Worm (Caenorhabditis elegans): ENCODE measurements around the gene grl-1.

The grl-1 gene

ce11 chrV:5488766-5489165 is 44.9 kb downstream of the grl-1 start, which contains the start of gene grl-18:
Gene grl-18, minus strand, starts transcription at chrV:5488866.
- TF ChIP-seq dox-1 (GFP tag; IDR thresholded peaks at IDR 0.05) (no peak), ztf-28 (GFP tag; IDR thresholded peaks at IDR 0.05) (no peak), attf-3 (GFP tag; conservative IDR thresholded peaks at IDR 0.05) (no peak), dpl-1 (GFP tag; optimal IDR thresholded peaks at IDR 0.05) (no peak), B0035.1 (tag; optimal IDR thresholded peaks at IDR 0.05) (no peak), repo-1 (tag; optimal IDR thresholded peaks at IDR 0.05) (no peak), mcd-1 (GFP tag; IDR thresholded peaks at IDR 0.05) (no peak), F37B4.10 (GFP tag; IDR thresholded peaks at IDR 0.05) (no peak), let-607 (tag; optimal IDR thresholded peaks at IDR 0.05) (no peak), nhr-179 (tag; optimal IDR thresholded peaks at IDR 0.05) (no peak), rcor-1 (GFP tag; IDR thresholded peaks at IDR 0.05) (no peak), ets-4 (GFP tag; optimal IDR thresholded peaks at IDR 0.05) (no peak), nhr-90 (tag; optimal IDR thresholded peaks at IDR 0.05) (no peak), unc-130 (GFP tag; optimal IDR thresholded peaks at IDR 0.05) (no peak)

ce11 chrV:5487180-5487579 is 46.5 kb downstream of the grl-1 start:
- TF ChIP-seq F37B4.10 (GFP tag; IDR thresholded peaks at IDR 0.05) (no peak), ceh-27 (GFP tag; optimal IDR thresholded peaks at IDR 0.05) (no peak), T26A5.8 (tag; optimal IDR thresholded peaks at IDR 0.05) (no peak), nhr-27 (tag; optimal IDR thresholded peaks at IDR 0.05) (no peak), F23B12.7 (tag; optimal IDR thresholded peaks at IDR 0.05; ENCODE audit: insufficient read depth) (no peak), cebp-1 (GFP tag; IDR thresholded peaks at IDR 0.05) (no peak), cebp-1 (tag; optimal IDR thresholded peaks at IDR 0.05) (no peak), tlf-1 (GFP tag; optimal IDR thresholded peaks at IDR 0.05) (no peak), attf-3 (GFP tag; conservative IDR thresholded peaks at IDR 0.05) (no peak), aptf-3 (GFP tag; IDR thresholded peaks at IDR 0.05) (no peak), dpff-1 (tag; optimal IDR thresholded peaks at IDR 0.05) (no peak), ztf-3 (GFP tag; optimal IDR thresholded peaks at IDR 0.05) (no peak), F33H1.4 (GFP tag; IDR thresholded peaks at IDR 0.05) (no peak), ztf-18 (tag; optimal IDR thresholded peaks at IDR 0.05) (no peak), ZK185.1 (tag; optimal IDR thresholded peaks at IDR 0.05; ENCODE audit: poor library complexity, severe bottlenecking) (no peak), B0261.1 (tag; optimal IDR thresholded peaks at IDR 0.05) (no peak), hlh-26 (GFP tag; conservative IDR thresholded peaks at IDR 0.05) (no peak)

- TF ChIP-seq hsf-1 (GFP tag; IDR thresholded peaks at IDR 0.05), result no peak
Observed at ce11 chrV:5484866-5485265, 48.8 kb downstream of the grl-1 start, which contains the start of gene srg-65. Gene srg-65, minus strand, starts transcription at chrV:5484966.

- TF ChIP-seq lin-35 (GFP tag; optimal IDR thresholded peaks at IDR 0.05) (no peak), lsl-1 (GFP tag; optimal IDR thresholded peaks at IDR 0.05) (no peak), unc-130 (GFP tag; optimal IDR thresholded peaks at IDR 0.05) (no peak), mes-4 (tag; optimal IDR thresholded peaks at IDR 0.05) (no peak), ztf-25 (GFP tag; IDR thresholded peaks at IDR 0.05) (no peak)
Observed at ce11 chrV:5482315-5482714, 51.3 kb downstream of the grl-1 start, which contains the start of gene srg-66. Gene srg-66, minus strand, starts transcription at chrV:5482415.

All from whole organism, young adult.